Fruit fly (Drosophila melanogaster): ENCODE data around the gene AP-1sigma.
A peak's percentile ranks its signal among the peaks of the same experiment; 100 is the strongest.

Gene AP-1sigma

DNA sequence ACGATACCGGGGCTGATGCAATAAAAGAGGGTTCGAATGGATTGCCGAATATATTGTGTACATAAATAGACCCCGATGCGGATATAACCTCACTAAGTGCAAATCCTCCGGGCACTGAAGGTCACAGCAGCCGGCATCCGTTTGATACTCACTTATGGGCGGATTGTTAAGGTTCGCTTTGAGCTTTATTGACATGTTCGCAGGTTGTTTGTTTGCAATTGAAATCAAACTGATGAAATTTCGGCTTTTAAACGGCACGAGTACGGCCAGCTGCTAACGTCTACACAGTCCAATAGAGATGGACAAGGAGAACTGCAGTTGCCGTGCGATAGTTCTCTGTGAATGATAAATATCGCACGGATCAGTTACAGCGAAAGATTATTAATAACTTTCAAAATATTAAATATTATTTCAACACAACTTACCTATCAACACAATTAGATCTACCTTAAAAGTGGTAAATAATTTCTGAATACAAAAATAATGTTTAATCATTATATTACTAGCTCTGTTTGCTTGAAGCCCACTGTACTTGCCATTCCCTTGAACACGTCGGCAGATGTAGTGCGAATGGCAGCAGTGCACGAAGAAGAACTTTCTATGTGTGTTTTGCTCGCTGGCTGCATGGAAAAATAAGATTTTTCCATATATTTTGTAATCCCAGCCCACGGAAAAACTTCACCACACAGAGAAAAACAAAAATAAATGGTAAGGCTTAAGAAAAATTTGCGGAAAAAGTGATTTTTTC lies at the start of gene AP-1sigma, which contains the start of gene GluProRS:
Gene AP-1sigma, plus strand, starts transcription at position 561 of the 748 bp plus-strand sequence.
Gene GluProRS, minus strand, starts transcription at position 301 of the 748 bp plus-strand sequence.
- TF ChIP-seq Gug (GFP tag; IDR thresholded peaks at IDR 0.05): peak; percentile 90
- peak; percentile 95 for TF ChIP-seq Eip78C (GFP tag)
- TF ChIP-seq spab (GFP tag; optimal IDR thresholded peaks at IDR 0.05): peak; percentile 58
- TF ChIP-seq Hr39 (GFP tag; optimal IDR thresholded peaks at IDR 0.05): peak; percentile 89
- TF ChIP-seq eg (GFP tag; IDR thresholded peaks at IDR 0.05): peak; percentile 97
- TF ChIP-seq CG6163 (GFP tag; IDR thresholded peaks at IDR 0.05): peak; percentile 94
- TF ChIP-seq Smox (GFP tag; optimal IDR thresholded peaks at IDR 0.05): peak; percentile 88
- TF ChIP-seq Ets96B (tag; optimal IDR thresholded peaks at IDR 0.05): peak; percentile 82
- peak; percentile 92 for TF ChIP-seq OdsH (GFP tag; optimal IDR thresholded peaks at IDR 0.05)
- peak; percentile 63 for TF ChIP-seq CG8632 (GFP tag; optimal IDR thresholded peaks at IDR 0.05)
- peak; percentile 79 for TF ChIP-seq achi (GFP tag; optimal IDR thresholded peaks at IDR 0.05)
- peak; percentile 86 for TF ChIP-seq CG3032 (tag; optimal IDR thresholded peaks at IDR 0.05)
- TF ChIP-seq CG31627 (GFP tag; optimal IDR thresholded peaks at IDR 0.05): peak; percentile 91
- TF ChIP-seq Lpt (GFP tag; optimal IDR thresholded peaks at IDR 0.05): peak; percentile 62
- TF ChIP-seq CG4318 (GFP tag; optimal IDR thresholded peaks at IDR 0.05): peak; percentile 77
- TF ChIP-seq CG3919 (GFP tag; optimal IDR thresholded peaks at IDR 0.05): peak; percentile 87
- TF ChIP-seq dac (GFP tag; optimal IDR thresholded peaks at IDR 0.05): peak; percentile 57
- TF ChIP-seq fd85E (GFP tag; optimal IDR thresholded peaks at IDR 0.05): peak; percentile 50
- peak; percentile 65 for TF ChIP-seq CG34406 (GFP tag; optimal IDR thresholded peaks at IDR 0.05)
- TF ChIP-seq Blimp-1 (GFP tag; optimal IDR thresholded peaks at IDR 0.05): peak; percentile 60
- peak; percentile 20 to 65 for TF ChIP-seq ss (GFP tag; optimal IDR thresholded peaks at IDR 0.05)
- peak; percentile 91 for TF ChIP-seq CG11294 (GFP tag; IDR thresholded peaks at IDR 0.05)
- peak in 1 of 2 experiments; percentile 76 for TF ChIP-seq salr (GFP tag; optimal IDR thresholded peaks at IDR 0.05)
- no peak for TF ChIP-seq CG6854 (GFP tag; optimal IDR thresholded peaks at IDR 0.05)
- TF ChIP-seq Sox102F (GFP tag; optimal IDR thresholded peaks at IDR 0.05): peak; percentile 82
- TF ChIP-seq esn (GFP tag; optimal IDR thresholded peaks at IDR 0.05): peak; percentile 93
- peak; percentile 87 for TF ChIP-seq topi (GFP tag; optimal IDR thresholded peaks at IDR 0.05)
- TF ChIP-seq fd59A (GFP tag; optimal IDR thresholded peaks at IDR 0.05): peak; percentile 59
- TF ChIP-seq Hr38 (GFP tag; optimal IDR thresholded peaks at IDR 0.05): no peak
- peak; percentile 89 for TF ChIP-seq cyc (GFP tag; optimal IDR thresholded peaks at IDR 0.05)
- TF ChIP-seq fkh (GFP tag; optimal IDR thresholded peaks at IDR 0.05): peak; percentile 80
- no peak for TF ChIP-seq CG9139 (GFP tag; optimal IDR thresholded peaks at IDR 0.05)
- TF ChIP-seq svp (GFP tag): peak; percentile 93
- TF ChIP-seq CG8119 (GFP tag; IDR thresholded peaks at IDR 0.05): peak; percentile 90
- no peak for TF ChIP-seq Met (GFP tag; optimal IDR thresholded peaks at IDR 0.05)
- peak; percentile 87 for TF ChIP-seq Eip75B (GFP tag; optimal IDR thresholded peaks at IDR 0.05)
- TF ChIP-seq CG32006 (GFP tag; optimal IDR thresholded peaks at IDR 0.05): peak; percentile 85
- peak; percentile 76 for TF ChIP-seq CG7368 (GFP tag; optimal IDR thresholded peaks at IDR 0.05)
- peak; percentile 65 for TF ChIP-seq CG11762 (GFP tag; optimal IDR thresholded peaks at IDR 0.05; ENCODE audit: insufficient read depth)
- TF ChIP-seq Sox14 (GFP tag; optimal IDR thresholded peaks at IDR 0.05): peak; percentile 88
- TF ChIP-seq CG10631 (GFP tag; optimal IDR thresholded peaks at IDR 0.05): peak; percentile 92
- peak; percentile 90 for TF ChIP-seq pdm3 (GFP tag; optimal IDR thresholded peaks at IDR 0.05)
- TF ChIP-seq CG6808 (GFP tag; optimal IDR thresholded peaks at IDR 0.05): peak; percentile 67
- TF ChIP-seq net (GFP tag; optimal IDR thresholded peaks at IDR 0.05): peak; percentile 82
- TF ChIP-seq Hr4 (GFP tag; optimal IDR thresholded peaks at IDR 0.05): peak; percentile 87
- TF ChIP-seq acj6 (GFP tag; optimal IDR thresholded peaks at IDR 0.05): peak; percentile 91
- TF ChIP-seq CG6276 (GFP tag; optimal IDR thresholded peaks at IDR 0.05): no peak
- TF ChIP-seq Sox15 (GFP tag; optimal IDR thresholded peaks at IDR 0.05): peak; percentile 81
- peak; percentile 81 for TF ChIP-seq CG10669 (GFP tag; optimal IDR thresholded peaks at IDR 0.05)
- TF ChIP-seq CG16779 (tag; optimal IDR thresholded peaks at IDR 0.05): no peak
- TF ChIP-seq CG15336 (GFP tag; IDR thresholded peaks at IDR 0.05): peak; percentile 90

All from whole organism, prepupa.